Fruit fly (Drosophila melanogaster): ENCODE measurements around the gene Arglu1.

The Arglu1 gene

dm6 chr2L:9963603-9964042 lies 25.7 kb upstream of the Arglu1 start, which contains the start of gene CG5850 (continued):
- TF ChIP-seq PHDP (tag; optimal IDR thresholded peaks at IDR 0.05) (peak; percentile 45), vvl (GFP tag; IDR thresholded peaks at IDR 0.05) (no peak), grau (tag; optimal IDR thresholded peaks at IDR 0.05) (peak; percentile 9), sug (tag; optimal IDR thresholded peaks at IDR 0.05) (peak; percentile 42), CG34422 (GFP tag; IDR thresholded peaks at IDR 0.05) (no peak), Dp (GFP tag; optimal IDR thresholded peaks at IDR 0.05) (peak; percentile 61), pros (GFP tag; optimal IDR thresholded peaks at IDR 0.05) (no peak), MESR4 (GFP tag; optimal IDR thresholded peaks at IDR 0.05) (peak; percentile 84), E2f2 (GFP tag; IDR thresholded peaks at IDR 0.05) (peak; percentile 65), CG13296 (GFP tag; optimal IDR thresholded peaks at IDR 0.05) (peak; percentile 41), sens (GFP tag) (peak; percentile 25), CG10267 (tag; optimal IDR thresholded peaks at IDR 0.05) (peak; percentile 70), CG12391 (tag; optimal IDR thresholded peaks at IDR 0.05) (peak; percentile 64), CG17829 (tag; optimal IDR thresholded peaks at IDR 0.05) (peak; percentile 33), CG13424 (tag; optimal IDR thresholded peaks at IDR 0.05) (peak; percentile 28), sna (GFP tag; IDR thresholded peaks at IDR 0.05; ENCODE audit: partially characterized antibody) (0 out of 2 replicates have a peak, but pooled peaks have one; percentile 33), CG32772 (GFP tag; IDR thresholded peaks at IDR 0.05) (no peak), CG7372 (GFP tag; IDR thresholded peaks at IDR 0.05) (no peak), CG14050 (GFP tag; IDR thresholded peaks at IDR 0.05) (no peak), bowl (GFP tag; IDR thresholded peaks at IDR 0.05) (no peak), sd (tag; optimal IDR thresholded peaks at IDR 0.05) (peak; percentile 15), YL-1 (GFP tag; optimal IDR thresholded peaks at IDR 0.05) (peak; percentile 77), CG10431 (GFP tag; optimal IDR thresholded peaks at IDR 0.05) (peak; percentile 20), dmrt11E (tag; optimal IDR thresholded peaks at IDR 0.05) (peak; percentile 7), CG11247 (GFP tag; IDR thresholded peaks at IDR 0.05) (no peak), CG30403 (GFP tag; optimal IDR thresholded peaks at IDR 0.05) (peak; percentile 14), dpn (GFP tag; optimal IDR thresholded peaks at IDR 0.05) (no peak), CG11696 (GFP tag; IDR thresholded peaks at IDR 0.05) (no peak), Mrtf (GFP tag; IDR thresholded peaks at IDR 0.05) (no peak), CG5245 (GFP tag; optimal IDR thresholded peaks at IDR 0.05) (no peak), row (GFP tag; IDR thresholded peaks at IDR 0.05) (peak; percentile 71), CG18599 (GFP tag; optimal IDR thresholded peaks at IDR 0.05) (no peak), CG15696 (tag; optimal IDR thresholded peaks at IDR 0.05) (peak; percentile 4), CG10979 (tag; optimal IDR thresholded peaks at IDR 0.05) (no peak), Nf-YC (tag; optimal IDR thresholded peaks at IDR 0.05) (peak; percentile 7), Hr51 (GFP tag; optimal IDR thresholded peaks at IDR 0.05) (peak in 1 of 2 experiments; percentile 7), D19A (tag; optimal IDR thresholded peaks at IDR 0.05) (peak; percentile 38), so (GFP tag; IDR thresholded peaks at IDR 0.05) (no peak), CG14710 (tag; optimal IDR thresholded peaks at IDR 0.05) (peak; percentile 63), gem (tag; optimal IDR thresholded peaks at IDR 0.05) (peak; percentile 53), CG8388 (GFP tag; optimal IDR thresholded peaks at IDR 0.05) (peak; percentile 4), BEAF-32 (GFP tag; optimal IDR thresholded peaks at IDR 0.05) (peak; percentile 18), Fer3 (tag; optimal IDR thresholded peaks at IDR 0.05) (peak; percentile 25), MBD-R2 (GFP tag; IDR thresholded peaks at IDR 0.05) (peak; percentile 52), CoRest (tag; optimal IDR thresholded peaks at IDR 0.05) (peak; percentile 52), dmrt99B (tag; optimal IDR thresholded peaks at IDR 0.05) (peak; percentile 14), Elba2 (GFP tag; optimal IDR thresholded peaks at IDR 0.05) (peak; percentile 94), hkb (optimal IDR thresholded peaks at IDR 0.05) (no peak), hkb (GFP tag; IDR thresholded peaks at IDR 0.05) (peak; percentile 24; the same call in 1 of the 2 replicates), fd64A (GFP tag; optimal IDR thresholded peaks at IDR 0.05) (no peak)
